Fruit fly (Drosophila melanogaster) whole organism: ENCODE measurements around the gene Fer1HCH.

Experiments
- CG8478 ChIP-seq: fragments of >200 bp; optimal IDR thresholded peaks from 2 replicates; lab custom pipeline; 2018; ENCODE audit warnings: inconsistent platforms
- Dll ChIP-seq: fragments of >200 bp; optimal IDR thresholded peaks from 2 replicates; lab custom pipeline; 2017
- EcR ChIP-seq, 2 experiments: fragments of >200 bp; optimal IDR thresholded peaks; 2 replicates each; lab custom pipeline; 2017; ENCODE audit warnings: missing biosample characterization in 2 of 2, missing genetic modification characterization in 2 of 2, missing genetic modification reagents in 2 of 2
- pan ChIP-seq: fragments of >200 bp; optimal IDR thresholded peaks from 2 replicates; lab custom pipeline; 2017
- psq ChIP-seq: fragments of >200 bp; optimal IDR thresholded peaks from 2 replicates; lab custom pipeline; 2017
- usp ChIP-seq: fragments of >200 bp; optimal IDR thresholded peaks from 2 replicates; lab custom pipeline; 2017; ENCODE audit warnings: missing biosample characterization, missing genetic modification characterization, mixed read lengths

Gene Fer1HCH

DNA sequence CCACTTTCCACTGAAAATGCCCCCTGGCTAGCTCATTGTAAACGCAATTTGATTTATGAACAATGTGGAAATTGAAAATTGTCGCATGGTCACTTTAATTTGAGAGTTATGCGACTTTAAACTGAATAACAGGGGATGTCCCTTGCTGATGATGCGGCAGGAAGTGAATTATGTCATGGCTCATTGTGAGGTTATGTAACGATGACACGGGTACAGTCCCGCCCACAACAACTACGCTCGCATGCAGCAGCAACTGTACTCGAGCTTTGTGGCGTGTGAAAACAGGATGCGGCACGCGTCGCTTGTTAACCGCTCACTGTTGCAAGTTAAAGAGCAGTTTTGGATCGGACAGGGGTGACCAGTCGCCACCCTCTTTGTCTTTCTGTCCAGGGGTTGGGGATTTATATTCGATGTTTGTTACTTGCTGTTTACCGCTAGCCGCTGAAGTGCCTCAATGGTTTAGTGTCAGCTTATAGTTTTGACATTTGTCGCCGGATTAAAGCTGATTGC, 28.8 kb upstream of the Fer1HCH start:
- TF ChIP-seq pan (lab: Kevin White, UChicago) (no peak), psq (lab: Kevin White, UChicago) (no peak), EcR (GFP tag; optimal IDR thresholded peaks at IDR 0.05; lab: Kevin White, UChicago) (no peak), usp (no peak), CG8478 (lab: Kevin White, UChicago) (no peak), Dll (lab: Kevin White, UChicago) (no peak)

DNA sequence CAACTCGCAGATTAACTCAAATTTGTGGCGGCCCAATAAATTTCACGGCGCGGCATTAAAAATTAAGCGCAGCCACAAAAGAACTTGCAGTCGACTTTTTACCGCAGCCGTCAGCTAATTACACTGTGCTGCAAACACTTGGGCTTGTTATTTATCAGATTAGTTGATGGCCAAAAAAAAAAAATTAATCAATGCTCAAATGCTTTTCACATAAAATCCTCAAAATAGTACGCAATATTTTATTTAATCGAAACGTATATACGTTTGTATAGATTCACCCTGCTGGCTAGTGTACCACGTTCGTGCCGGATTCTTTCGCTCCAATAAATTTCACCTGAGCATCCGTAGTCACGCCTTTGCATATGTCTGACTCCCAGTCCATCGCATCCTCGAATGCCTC, 25.8 kb upstream of the Fer1HCH start:
- no peak for TF ChIP-seq usp
- no peak for TF ChIP-seq CG8478 (lab: Kevin White, UChicago)
- no peak for TF ChIP-seq Dll (lab: Kevin White, UChicago)
- no peak for TF ChIP-seq EcR (GFP tag; optimal IDR thresholded peaks at IDR 0.05; lab: Kevin White, UChicago)
- no peak for TF ChIP-seq psq (lab: Kevin White, UChicago)
- TF ChIP-seq pan (lab: Kevin White, UChicago) = no peak

DNA sequence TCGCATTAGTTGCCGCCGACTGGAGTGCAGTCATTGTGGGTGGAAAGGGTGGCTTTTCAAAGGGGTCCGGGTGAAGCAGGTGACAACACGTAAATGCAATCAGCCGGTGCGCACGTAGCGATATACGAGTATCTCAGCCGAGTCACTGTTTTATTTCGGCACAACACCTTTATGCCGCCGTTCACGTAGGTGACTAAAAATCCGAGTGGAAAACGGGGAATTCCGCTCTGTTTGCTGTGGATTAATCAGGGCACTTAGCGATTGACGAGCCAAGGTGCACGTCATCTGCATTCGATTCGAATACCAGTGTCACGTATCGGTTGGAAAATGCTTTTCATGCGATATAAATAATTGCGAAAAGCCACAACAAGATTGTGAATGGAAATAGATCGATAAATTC, 18.5 kb upstream of the Fer1HCH start:
- TF ChIP-seq psq (lab: Kevin White, UChicago) (no peak), pan (lab: Kevin White, UChicago) (no peak), CG8478 (lab: Kevin White, UChicago) (no peak)

DNA sequence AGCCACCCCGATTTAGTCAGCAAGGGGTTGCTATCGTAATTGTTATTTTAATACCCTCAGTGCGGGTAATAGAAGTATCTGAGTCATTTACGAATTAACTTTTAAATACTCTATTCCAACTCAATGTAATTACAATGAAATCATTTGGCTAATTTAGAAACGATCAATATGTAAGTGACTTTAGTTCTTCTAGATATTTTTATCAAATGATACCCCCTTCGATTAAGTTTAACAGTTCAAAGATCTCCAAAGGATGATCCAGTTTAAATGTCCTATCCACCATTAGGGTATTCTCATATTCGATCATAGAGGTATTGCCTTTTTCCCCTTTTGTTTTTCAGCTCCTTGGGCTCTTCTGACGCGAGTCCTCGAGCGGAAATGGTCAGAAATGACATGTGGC, 5.9 kb upstream of the Fer1HCH start:
- no peak for TF ChIP-seq pan (lab: Kevin White, UChicago)
- no peak for TF ChIP-seq CG8478 (lab: Kevin White, UChicago)
- no peak for TF ChIP-seq psq (lab: Kevin White, UChicago)
- no peak for TF ChIP-seq EcR (GFP tag; optimal IDR thresholded peaks at IDR 0.05; lab: Kevin White, UChicago)
- TF ChIP-seq Dll (lab: Kevin White, UChicago) = no peak
- no peak for TF ChIP-seq usp

DNA sequence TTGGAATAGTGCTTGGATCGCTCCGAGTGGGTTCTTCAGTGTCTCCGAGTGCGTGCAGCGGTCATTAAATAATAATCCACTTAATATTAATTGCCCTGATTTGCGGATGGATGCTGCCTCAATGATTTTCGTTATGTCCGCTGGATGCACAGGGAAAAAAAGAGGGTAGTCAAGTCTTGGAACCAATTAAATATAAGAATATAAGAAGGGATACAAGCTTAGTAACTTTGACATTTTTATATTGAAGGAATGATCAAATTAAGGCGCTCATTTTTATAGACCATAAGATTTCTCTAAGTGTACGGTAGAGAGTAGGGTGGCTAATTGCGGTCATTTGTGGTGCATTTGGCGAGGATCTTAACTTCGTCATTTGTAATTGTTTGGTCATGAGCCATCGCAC, 4.0 kb upstream of the Fer1HCH start:
- TF ChIP-seq CG8478 (lab: Kevin White, UChicago) (no peak), EcR (GFP tag; optimal IDR thresholded peaks at IDR 0.05; lab: Kevin White, UChicago) (no peak), psq (lab: Kevin White, UChicago) (no peak), usp (no peak), Dll (lab: Kevin White, UChicago) (no peak), pan (lab: Kevin White, UChicago) (no peak)

DNA sequence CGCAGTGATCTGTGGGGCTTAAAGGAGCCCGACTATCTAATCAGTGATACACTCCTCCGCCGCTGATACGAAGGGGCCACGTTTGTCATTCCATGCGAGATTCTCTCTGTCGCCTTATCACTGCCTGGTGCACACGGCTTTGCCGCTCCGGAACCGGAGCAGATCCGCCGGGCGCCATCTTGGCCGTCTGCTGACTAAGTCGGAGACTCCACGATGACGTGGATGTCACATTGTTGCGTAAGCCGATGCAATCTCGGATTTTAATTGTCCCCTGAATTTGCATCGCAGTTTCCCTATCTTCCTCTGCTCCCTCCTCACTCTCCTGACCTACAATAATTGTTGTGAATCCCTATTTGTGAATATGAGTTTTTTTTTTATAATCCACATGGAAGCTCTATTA, 3.1 kb upstream of the Fer1HCH start:
- TF ChIP-seq EcR (GFP tag; optimal IDR thresholded peaks at IDR 0.05; lab: Kevin White, UChicago) (no peak), psq (lab: Kevin White, UChicago) (no peak), Dll (lab: Kevin White, UChicago) (no peak), usp (no peak), CG8478 (lab: Kevin White, UChicago) (no peak), pan (lab: Kevin White, UChicago) (no peak)

DNA sequence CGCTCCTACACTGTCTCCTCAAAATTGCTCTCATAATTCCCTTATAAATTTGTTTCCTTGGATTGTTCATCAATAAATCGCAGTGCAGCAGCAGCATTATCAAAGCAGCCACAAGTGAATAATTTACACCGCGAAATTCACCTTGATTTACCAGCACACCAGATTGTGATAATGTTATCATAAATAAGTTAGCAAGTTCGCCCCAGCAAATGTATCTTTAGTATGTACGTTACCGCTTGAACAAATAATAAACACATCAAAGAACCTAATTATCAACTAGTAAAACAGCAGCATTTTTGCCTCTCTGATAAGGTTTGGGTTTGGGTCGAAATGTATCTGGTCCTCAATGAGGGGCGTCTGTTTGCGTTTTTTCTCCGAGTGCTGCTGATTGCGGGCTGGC, 2.3 kb upstream of the Fer1HCH start:
- TF ChIP-seq psq (lab: Kevin White, UChicago) = no peak
- TF ChIP-seq CG8478 (lab: Kevin White, UChicago) = no peak
- TF ChIP-seq usp = no peak
- no peak for TF ChIP-seq EcR (GFP tag; optimal IDR thresholded peaks at IDR 0.05; lab: Kevin White, UChicago)
- no peak for TF ChIP-seq Dll (lab: Kevin White, UChicago)
- no peak for TF ChIP-seq pan (lab: Kevin White, UChicago)

DNA sequence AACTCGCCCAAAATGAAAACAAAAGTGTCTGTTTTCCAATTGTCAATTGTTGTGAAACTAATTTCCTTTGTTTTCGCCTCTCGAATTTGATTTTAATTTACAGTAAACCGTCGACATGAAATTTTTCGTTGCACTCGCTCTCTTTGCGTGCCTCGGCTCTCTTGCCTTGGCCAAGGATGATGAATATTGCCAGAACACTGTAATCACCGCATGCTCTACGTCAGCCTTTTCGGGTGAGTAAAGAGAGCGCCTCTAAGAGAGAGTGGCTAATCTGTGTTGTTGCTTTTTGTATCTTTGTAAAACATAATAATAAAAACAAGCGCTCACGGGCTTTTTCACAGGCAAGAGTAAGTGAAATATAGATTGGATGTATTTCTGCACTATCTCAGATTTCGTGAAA, 1.1 kb upstream of the Fer1HCH start:
- TF ChIP-seq Dll (lab: Kevin White, UChicago) (no peak), CG8478 (lab: Kevin White, UChicago) (no peak), EcR (GFP tag; optimal IDR thresholded peaks at IDR 0.05; lab: Kevin White, UChicago) (no peak), pan (lab: Kevin White, UChicago) (no peak), usp (no peak), psq (lab: Kevin White, UChicago) (no peak)

DNA sequence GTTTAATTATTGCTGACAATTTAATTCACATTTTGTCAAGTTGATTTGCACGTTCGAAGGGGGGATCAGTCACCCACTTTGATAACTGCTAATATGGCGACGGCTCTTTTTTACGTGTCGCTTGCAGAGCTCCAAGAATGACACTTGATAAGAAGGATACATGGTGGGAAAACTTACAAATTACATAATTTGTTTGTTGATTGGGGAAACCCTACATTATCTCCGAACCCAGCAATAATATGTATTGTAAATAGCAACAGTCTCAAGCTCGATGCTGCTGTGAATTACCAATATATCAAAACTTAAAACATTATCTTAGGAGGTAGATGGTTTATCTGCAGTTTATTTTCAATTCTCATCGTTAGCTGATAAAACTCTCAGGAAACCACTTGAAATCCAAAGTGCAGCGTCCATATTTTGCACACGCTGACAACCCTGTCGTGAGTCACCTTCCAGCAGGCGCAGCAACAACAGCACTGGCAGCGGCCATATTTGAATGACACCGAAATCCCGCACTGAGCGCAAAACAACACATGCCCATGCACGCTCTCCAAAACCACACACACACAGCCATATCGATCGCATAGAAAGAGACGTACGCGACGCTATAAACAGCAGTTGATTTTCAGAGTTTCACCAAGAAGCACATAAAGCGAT, 365 bp upstream of the Fer1HCH start:
- TF ChIP-seq Dll (lab: Kevin White, UChicago) (no peak), psq (lab: Kevin White, UChicago) (no peak), usp (no peak), EcR (GFP tag; optimal IDR thresholded peaks at IDR 0.05; lab: Kevin White, UChicago) (no peak), pan (lab: Kevin White, UChicago) (no peak), CG8478 (lab: Kevin White, UChicago) (no peak)

DNA sequence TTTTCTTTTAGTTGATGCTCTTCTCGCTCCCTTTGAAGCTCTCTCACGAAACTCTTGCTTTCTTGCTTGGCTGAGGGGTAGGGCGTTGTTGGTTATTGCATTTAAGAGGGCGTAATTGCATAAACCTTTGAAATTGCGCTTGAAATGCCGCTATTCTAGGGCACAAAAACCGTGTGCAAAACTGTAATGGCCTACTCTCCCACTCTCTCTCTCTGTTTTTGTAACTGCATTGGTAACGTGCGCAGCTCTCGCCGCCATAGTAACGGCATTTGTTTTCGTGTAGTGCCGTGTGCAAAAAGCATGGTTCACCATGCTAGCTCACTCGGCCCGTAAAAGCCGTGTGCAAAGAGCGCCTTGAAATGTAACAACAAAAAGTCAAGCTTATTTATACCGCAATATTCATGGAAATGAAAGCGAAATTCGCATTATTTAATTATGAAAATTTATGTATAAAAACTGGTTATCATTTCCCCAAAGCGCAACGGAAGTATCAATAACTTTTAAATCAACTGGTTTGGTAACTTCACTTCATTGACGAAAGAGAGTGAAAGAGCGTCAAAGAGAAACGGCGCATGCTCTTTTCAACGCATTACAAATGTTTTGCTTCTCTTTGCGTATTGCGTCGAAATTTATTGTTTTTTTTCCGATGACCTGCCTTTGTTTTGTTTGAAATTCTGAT, 1.1 kb downstream of the Fer1HCH start:
- TF ChIP-seq usp (no peak), psq (lab: Kevin White, UChicago) (no peak), CG8478 (lab: Kevin White, UChicago) (no peak), Dll (lab: Kevin White, UChicago) (no peak), pan (lab: Kevin White, UChicago) (no peak), EcR (GFP tag; optimal IDR thresholded peaks at IDR 0.05; lab: Kevin White, UChicago) (no peak)

DNA sequence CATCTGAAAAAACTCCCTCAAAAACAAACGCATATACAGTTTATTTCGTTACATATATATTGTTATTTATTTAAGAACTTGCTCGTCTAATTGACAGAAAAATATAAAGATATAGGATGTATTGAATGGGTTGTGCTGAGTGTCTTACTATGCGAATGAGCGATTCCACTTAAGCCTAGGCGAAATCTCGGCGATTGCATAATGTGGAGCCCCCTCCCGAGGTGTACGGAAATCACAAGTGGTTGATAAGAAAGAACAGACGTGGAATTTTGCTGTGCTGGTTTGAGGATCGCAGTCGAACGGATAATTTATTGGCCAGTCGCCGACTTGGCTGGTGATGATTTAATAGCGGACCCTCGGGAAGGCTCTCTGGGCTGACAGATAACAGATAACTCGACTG, 2.4 kb downstream of the Fer1HCH start:
- TF ChIP-seq psq (lab: Kevin White, UChicago) = no peak
- TF ChIP-seq EcR (GFP tag; optimal IDR thresholded peaks at IDR 0.05; lab: Kevin White, UChicago) = no peak

DNA sequence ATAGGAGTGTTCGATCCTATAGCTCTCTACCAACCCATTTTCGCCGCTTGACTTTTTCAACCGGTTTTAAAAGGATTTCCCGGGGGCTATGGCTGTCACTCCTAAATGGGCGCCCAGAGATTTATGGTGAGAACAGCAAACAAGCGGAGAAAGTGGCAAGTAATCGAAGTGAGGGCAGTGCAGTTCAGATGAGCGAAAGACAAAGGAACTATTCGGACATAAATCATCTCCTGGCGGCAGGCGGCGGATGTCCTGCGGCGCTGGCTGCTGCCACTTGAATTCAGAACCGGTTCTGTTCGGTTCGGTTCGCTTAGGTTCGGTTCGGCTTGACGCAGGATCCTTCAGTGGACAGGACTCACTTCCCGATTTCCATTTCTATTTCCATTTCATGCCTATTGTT, 4.8 kb downstream of the Fer1HCH start:
- TF ChIP-seq CG8478 (lab: Kevin White, UChicago) = no peak
- TF ChIP-seq pan (lab: Kevin White, UChicago) = no peak
- no peak for TF ChIP-seq EcR (GFP tag; optimal IDR thresholded peaks at IDR 0.05; lab: Kevin White, UChicago)
- no peak for TF ChIP-seq usp
- no peak for TF ChIP-seq Dll (lab: Kevin White, UChicago)
